Worm (Caenorhabditis elegans) whole organism, L4 larva: ENCODE results near the gene lin-9.

Source experiments
- D1046.2 ChIP-seq: fragments of 200-800 bp; sonication (Bioruptor generic); IDR thresholded peaks from 2 replicates; pipeline ENCODE4 v1.3.6; 2022; ENCODE audit warnings: missing genetic modification characterization, missing compliant biosample characterization
- F26F4.8 ChIP-seq: fragments of 200-800 bp; sonication (Bioruptor generic); conservative IDR thresholded peaks from 2 replicates; pipeline ENCODE4 v1.3.6; 2022; ENCODE audit warnings: missing genetic modification characterization, missing compliant biosample characterization
- F49E8.2 ChIP-seq: sonication (generic microtip); optimal IDR thresholded peaks from 2 replicates; lab custom pipeline; 2016; ENCODE audit warnings: missing compliant biosample characterization, mild to moderate bottlenecking, missing genetic modification characterization, borderline replicate concordance
- Y105C5A.15 ChIP-seq: fragments of 200-800 bp; sonication (Bioruptor generic); IDR thresholded peaks from 2 replicates; pipeline ENCODE4 v1.3.6; 2022; ENCODE audit warnings: missing genetic modification characterization, missing compliant biosample characterization
- aha-1 ChIP-seq: fragments of 150-350 bp; peaks from one replicate; lab custom pipeline; 2014; ENCODE audit warnings: missing biosample characterization, missing genetic modification characterization
- ama-1 ChIP-seq: fragments of 150-350 bp; optimal IDR thresholded peaks from 2 replicates; lab custom pipeline; 2014; ENCODE audit warnings: inconsistent platforms, mixed read lengths
- arid-1 ChIP-seq: fragments of 200-800 bp; sonication (Bioruptor generic); conservative IDR thresholded peaks from 2 replicates; pipeline ENCODE4 v1.3.6; 2022; ENCODE audit warnings: missing genetic modification reagents, missing genetic modification characterization, missing compliant biosample characterization
- ceh-20 ChIP-seq: fragments of 200-800 bp; sonication (Bioruptor generic); IDR thresholded peaks from 2 replicates; pipeline ENCODE4 v1.3.6; 2022; ENCODE audit warnings: missing genetic modification reagents, missing genetic modification characterization, missing compliant biosample characterization
- ceh-44 ChIP-seq: fragments of 200-800 bp; sonication (Bioruptor generic); IDR thresholded peaks from 2 replicates; pipeline ENCODE4 v1.3.6; 2022; ENCODE audit warnings: missing genetic modification reagents, missing genetic modification characterization, missing compliant biosample characterization
- ctbp-1 ChIP-seq: fragments of 200-800 bp; sonication (Bioruptor generic); IDR thresholded peaks from 2 replicates; pipeline ENCODE4 v1.3.6; 2022; ENCODE audit warnings: missing genetic modification reagents, missing genetic modification characterization, missing compliant biosample characterization
- daf-12 ChIP-seq: fragments of 150-350 bp; optimal IDR thresholded peaks from 2 replicates; lab custom pipeline; 2014; ENCODE audit warnings: missing biosample characterization, missing genetic modification reagents, missing genetic modification characterization
- dmd-6 ChIP-seq: fragments of 200-800 bp; sonication (Bioruptor generic); IDR thresholded peaks from 2 replicates; pipeline ENCODE4 v1.3.6; 2022; ENCODE audit warnings: missing genetic modification reagents, missing genetic modification characterization, missing compliant biosample characterization
- dmd-9 ChIP-seq: fragments of 200-800 bp; sonication (Bioruptor generic); IDR thresholded peaks from 2 replicates; pipeline ENCODE4 v1.3.6; 2022; ENCODE audit warnings: missing genetic modification reagents, missing genetic modification characterization, missing compliant biosample characterization
- fkh-10 ChIP-seq: fragments of 150-350 bp; optimal IDR thresholded peaks from 2 replicates; lab custom pipeline; 2014; ENCODE audit warnings: missing biosample characterization, missing genetic modification reagents, missing genetic modification characterization
- fos-1 ChIP-seq: fragments of 150-350 bp; optimal IDR thresholded peaks from 2 replicates; lab custom pipeline; 2014; ENCODE audit warnings: missing biosample characterization, missing genetic modification characterization
- hlh-11 ChIP-seq: fragments of 200-800 bp; sonication (Bioruptor generic); optimal IDR thresholded peaks from 2 replicates; lab custom pipeline; 2018; ENCODE audit warnings: mild to moderate bottlenecking, missing genetic modification characterization, missing compliant biosample characterization
- lin-1 ChIP-seq: fragments of 200-800 bp; sonication (Bioruptor generic); IDR thresholded peaks from 2 replicates; pipeline ENCODE4 v1.3.6; 2022; ENCODE audit warnings: missing genetic modification reagents, missing genetic modification characterization, missing compliant biosample characterization
- lsy-2 ChIP-seq, 2 experiments: fragments of 150-350 bp in 1 of 2; sonication (generic microtip) in 1 of 2; optimal IDR thresholded peaks; 2 replicates each; lab custom pipeline; 2014 to 2017; ENCODE audit warnings: missing biosample characterization in 2 of 2, missing genetic modification characterization in 2 of 2
- madf-9 ChIP-seq: fragments of 200-800 bp; sonication (Bioruptor generic); conservative IDR thresholded peaks from 2 replicates; pipeline ENCODE4 v1.3.6; 2022; ENCODE audit warnings: missing genetic modification reagents, missing genetic modification characterization, missing compliant biosample characterization
- mdt-29 ChIP-seq: fragments of 200-800 bp; sonication (Bioruptor generic); IDR thresholded peaks from 2 replicates; pipeline ENCODE4 v1.3.6; 2022; ENCODE audit warnings: missing genetic modification reagents, missing genetic modification characterization, missing compliant biosample characterization
- mes-2 ChIP-seq: sonication (generic microtip); optimal IDR thresholded peaks from 2 replicates; lab custom pipeline; 2016; ENCODE audit warnings: missing genotype, mild to moderate bottlenecking, missing genetic modification characterization, missing compliant biosample characterization; ENCODE audit not compliant: poor library complexity, severe bottlenecking
- mxl-2 ChIP-seq: fragments of 200-800 bp; sonication (Bioruptor generic); conservative IDR thresholded peaks from 2 replicates; pipeline ENCODE4 v1.3.6; 2022; ENCODE audit warnings: missing genetic modification reagents, missing genetic modification characterization, missing compliant biosample characterization
- mxl-3 ChIP-seq: fragments of 200-800 bp; sonication (Bioruptor generic); optimal IDR thresholded peaks from 2 replicates; lab custom pipeline; 2018; ENCODE audit warnings: mild to moderate bottlenecking, missing genetic modification characterization, missing compliant biosample characterization
- nhr-10 ChIP-seq: fragments of 150-350 bp; optimal IDR thresholded peaks from 2 replicates; lab custom pipeline; 2014; ENCODE audit warnings: missing biosample characterization, missing genetic modification characterization
- nhr-11 ChIP-seq: fragments of 150-350 bp; optimal IDR thresholded peaks from 2 replicates; lab custom pipeline; 2014; ENCODE audit warnings: missing biosample characterization, missing genetic modification characterization
- nhr-25 ChIP-seq: sonication (generic microtip); optimal IDR thresholded peaks from 2 replicates; lab custom pipeline; 2017; ENCODE audit warnings: missing genetic modification characterization, mild to moderate bottlenecking, missing compliant biosample characterization, antibody characterized with exemption, moderate library complexity, borderline replicate concordance; ENCODE audit not compliant: insufficient read depth
- nhr-28 ChIP-seq: fragments of 150-350 bp; optimal IDR thresholded peaks from 2 replicates; lab custom pipeline; 2014; ENCODE audit warnings: missing biosample characterization, missing genetic modification characterization
- nhr-48 ChIP-seq: sonication (generic microtip); optimal IDR thresholded peaks from 2 replicates; lab custom pipeline; 2016; ENCODE audit warnings: mild to moderate bottlenecking, missing genetic modification characterization, missing compliant biosample characterization
- pha-4 ChIP-seq, 2 experiments: fragments of 150-350 bp in 1 of 2; fragments of 200-800 bp in 1 of 2; sonication (Bioruptor generic) in 1 of 2; IDR thresholded peaks in 1 of 2; optimal IDR thresholded peaks in 1 of 2; 2 replicates each; pipeline versions ENCODE4 v1.3.6 to Lab custom; 2014 to 2022; ENCODE audit warnings: missing genetic modification characterization in 2 of 2, missing genetic modification reagents in 2 of 2, missing biosample characterization in 1 of 2, missing compliant biosample characterization in 1 of 2
- skn-1 ChIP-seq: fragments of 150-350 bp; optimal IDR thresholded peaks from 2 replicates; lab custom pipeline; 2014; ENCODE audit warnings: missing biosample characterization, missing genetic modification characterization
- spr-1 ChIP-seq: sonication (generic microtip); optimal IDR thresholded peaks from 2 replicates; lab custom pipeline; 2016; ENCODE audit warnings: mild to moderate bottlenecking, missing genetic modification characterization, missing compliant biosample characterization
- spr-3 ChIP-seq: fragments of 200-800 bp; sonication (Bioruptor generic); optimal IDR thresholded peaks from 2 replicates; lab custom pipeline; 2018; ENCODE audit warnings: mild to moderate bottlenecking, missing genetic modification characterization, missing compliant biosample characterization
- tag-97 ChIP-seq: fragments of 200-800 bp; sonication (Bioruptor generic); IDR thresholded peaks from 2 replicates; pipeline ENCODE4 v1.3.6; 2022; ENCODE audit warnings: missing genetic modification characterization, missing compliant biosample characterization
- unc-130 ChIP-seq: sonication (generic microtip); optimal IDR thresholded peaks from 2 replicates; lab custom pipeline; 2016; ENCODE audit warnings: missing genetic modification reagents, missing genetic modification characterization, missing compliant biosample characterization
- unc-62 ChIP-seq, 3 experiments: fragments of 150-350 bp in 1 of 3; sonication (generic microtip); optimal IDR thresholded peaks in 2 of 3; peaks in 1 of 3; 1 replicate in 1 of 3; 2 replicates in 2 of 3; lab custom pipeline; 2014 to 2017; ENCODE audit warnings: missing biosample characterization in 3 of 3, missing genetic modification characterization in 3 of 3, missing genetic modification reagents in 3 of 3, missing genotype in 1 of 3
- vab-7 ChIP-seq: fragments of 200-800 bp; sonication (Bioruptor generic); IDR thresholded peaks from 2 replicates; pipeline ENCODE4 v1.3.6; 2022; ENCODE audit warnings: missing genetic modification reagents, missing genetic modification characterization, missing compliant biosample characterization
- zfp-3 ChIP-seq: fragments of 200-800 bp; sonication (Bioruptor generic); conservative IDR thresholded peaks from 2 replicates; pipeline ENCODE4 v1.3.6; 2022; ENCODE audit warnings: missing genetic modification reagents, missing genetic modification characterization, missing compliant biosample characterization
- zip-2 ChIP-seq: fragments of 150-350 bp; optimal IDR thresholded peaks from 2 replicates; lab custom pipeline; 2014; ENCODE audit warnings: missing biosample characterization, missing genetic modification characterization

Gene lin-9

DNA sequence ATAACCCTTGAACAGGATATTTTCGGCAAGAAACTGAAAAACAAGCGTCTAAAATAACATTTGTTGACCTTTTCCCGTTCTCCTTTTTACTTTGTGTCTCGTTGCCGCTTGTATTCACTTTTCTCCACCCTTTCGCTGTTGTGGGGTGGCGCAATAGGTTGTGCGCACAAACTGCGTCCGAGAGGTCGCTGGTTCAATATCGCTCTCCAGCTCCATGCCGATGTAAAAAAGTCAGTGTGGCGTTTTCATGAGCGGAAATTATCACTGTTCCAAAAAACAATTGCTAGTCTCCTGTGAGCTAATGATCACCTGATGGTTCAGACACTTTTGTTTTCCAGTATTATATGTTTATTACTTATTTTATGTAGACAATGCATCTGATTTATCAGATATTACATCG lies 33.6 kb upstream of the lin-9 start (continued):
- TF ChIP-seq nhr-11 (peak; percentile 10), zfp-3 (GFP tag; lab: Robert Waterston, UW) (peak; percentile 81), lin-1 (GFP tag; lab: Robert Waterston, UW) (no peak), F26F4.8 (GFP tag; lab: Robert Waterston, UW) (peak; percentile 71; the same call in 1 of the 2 replicates), nhr-28 (tag; lab: Kevin White, UChicago) (peak; percentile 47), nhr-25 (tag; lab: Kevin White, UChicago) (peak; percentile 54), lsy-2 (tag; optimal IDR thresholded peaks at IDR 0.05; lab: Kevin White, UChicago) (peak in 1 of 2 experiments; percentile 74), tag-97 (GFP tag; lab: Robert Waterston, UW) (no peak), hlh-11 (tag; lab: Kevin White, UChicago) (peak; percentile 81), mxl-3 (GFP tag; lab: Kevin White, UChicago) (peak; percentile 75), fkh-10 (GFP tag; lab: Kevin White, UChicago) (no peak), F49E8.2 (peak; percentile 73), mes-2 (peak; percentile 90), skn-1 (tag; lab: Kevin White, UChicago) (no peak), ama-1 (lab: Kevin White, UChicago) (no peak), arid-1 (peak; percentile 87), unc-130 (GFP tag; lab: Kevin White, UChicago) (peak; percentile 56), ctbp-1 (GFP tag; lab: Robert Waterston, UW) (peak; percentile 89), zip-2 (tag; lab: Kevin White, UChicago) (no peak), nhr-10 (tag; lab: Kevin White, UChicago) (no peak), nhr-48 (no peak), ceh-20 (GFP tag; lab: Robert Waterston, UW) (no peak; the same call in 1 of the 2 replicates), daf-12 (no peak), madf-9 (peak; percentile 65; the same call in 1 of the 2 replicates)
- TF ChIP-seq, all 104 proteins: peak for 58

DNA sequence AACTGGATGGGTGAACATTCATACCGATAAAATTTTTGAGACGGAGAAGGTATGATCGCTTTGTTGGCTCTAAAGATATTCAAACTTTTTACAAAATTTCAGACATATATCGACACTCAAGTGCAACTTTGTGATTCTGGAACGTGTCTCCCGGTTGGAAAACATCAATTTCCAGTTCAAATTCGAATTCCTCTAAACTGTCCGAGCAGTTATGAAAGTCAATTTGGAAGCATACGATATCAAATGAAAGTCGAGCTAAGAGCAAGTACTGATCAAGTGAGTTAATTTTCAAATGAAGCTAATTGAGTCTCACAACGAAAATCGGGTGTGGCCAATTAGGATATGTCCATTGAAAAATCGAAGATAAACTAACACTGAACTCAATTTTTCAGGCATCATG lies 30.4 kb upstream of the lin-9 start:
- no peak for TF ChIP-seq Y105C5A.15 (GFP tag; lab: Robert Waterston, UW)
- TF ChIP-seq ceh-44 (GFP tag; lab: Robert Waterston, UW) = no peak
- TF ChIP-seq mdt-29 = no peak
- no peak for TF ChIP-seq dmd-6
- TF ChIP-seq spr-1 (tag; lab: Kevin White, UChicago) = no peak
- no peak for TF ChIP-seq skn-1 (tag; lab: Kevin White, UChicago)
- no peak for TF ChIP-seq D1046.2 (GFP tag; lab: Robert Waterston, UW)
- no peak for TF ChIP-seq pha-4 (GFP tag; IDR thresholded peaks at IDR 0.05; lab: Robert Waterston, UW)
- no peak for TF ChIP-seq pha-4 (tag; optimal IDR thresholded peaks at IDR 0.05; lab: Kevin White, UChicago)
- TF ChIP-seq vab-7 (GFP tag; lab: Robert Waterston, UW) = no peak

DNA sequence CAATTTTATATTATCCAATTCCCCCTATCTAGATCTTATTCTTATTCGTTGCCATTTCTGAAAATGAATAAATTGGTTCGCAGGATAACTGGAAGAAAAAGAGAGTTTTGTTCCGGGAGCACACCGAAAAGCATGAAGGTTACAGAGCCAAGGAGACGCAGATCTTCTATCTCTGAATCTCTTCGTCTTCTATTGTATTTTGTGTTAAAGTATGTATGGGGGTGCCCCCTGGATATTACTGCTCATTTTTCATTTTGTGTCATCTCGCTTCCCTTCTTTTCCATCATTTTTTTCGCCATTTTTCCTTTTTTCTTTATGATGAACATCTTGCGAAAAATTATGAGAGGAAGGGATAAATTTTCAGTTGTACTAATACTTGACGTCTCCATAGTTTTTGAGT lies 29.8 kb upstream of the lin-9 start:
- TF ChIP-seq fos-1 (tag; lab: Kevin White, UChicago) (no peak), unc-62 (GFP tag; optimal IDR thresholded peaks at IDR 0.05 in 1 of 2; lab: Kevin White, UChicago) (peak in 1 of 2 experiments; percentile 72), unc-62 (tag; optimal IDR thresholded peaks at IDR 0.05; lab: Kevin White, UChicago) (no peak), dmd-9 (no peak), spr-3 (GFP tag; lab: Kevin White, UChicago) (no peak)

DNA sequence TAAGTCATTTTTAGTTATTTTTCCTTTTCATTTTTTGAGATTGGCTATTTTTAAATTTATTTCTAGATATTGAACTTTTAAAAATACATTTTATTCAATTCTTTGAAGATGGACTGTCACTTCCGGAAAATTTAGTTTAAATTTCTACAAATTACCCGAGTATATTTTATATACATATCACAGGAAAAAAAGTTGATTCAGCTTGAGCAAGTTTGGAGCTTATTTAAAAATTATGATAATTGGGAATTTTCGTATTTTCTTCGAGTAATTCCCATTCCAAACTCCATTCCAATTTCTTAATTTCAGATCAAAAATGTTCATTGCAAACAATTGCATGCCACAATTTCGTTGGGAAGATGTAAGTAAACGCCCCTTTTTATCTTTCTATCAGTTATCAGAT lies 25.8 kb upstream of the lin-9 start, which contains the start of gene arrd-15:
Gene arrd-15 (plus strand): TSS at position 301 of the 400 bp plus-strand sequence.
- TF ChIP-seq mxl-2 (GFP tag; lab: Robert Waterston, UW) = no peak
- peak; percentile 51 for TF ChIP-seq aha-1
